Worm (Caenorhabditis elegans) whole organism, young adult: ENCODE data around the gene ZC250.4.

ENCODE experiments used
- B0261.1 ChIP-seq: sonication (generic microtip); optimal IDR thresholded peaks from 2 replicates; lab custom pipeline; 2016; ENCODE audit warnings: mild to moderate bottlenecking, missing genetic modification characterization, moderate library complexity, missing compliant biosample characterization
- B0336.3 ChIP-seq: fragments of 200-800 bp; sonication (Bioruptor generic); IDR thresholded peaks from 2 replicates; pipeline ENCODE4 v1.3.6; 2022; ENCODE audit warnings: missing genetic modification characterization, missing compliant biosample characterization
- F33H1.4 ChIP-seq: fragments of 200-800 bp; sonication (Bioruptor generic); IDR thresholded peaks from 2 replicates; pipeline ENCODE4 v1.3.6; 2022; ENCODE audit warnings: missing genetic modification reagents, missing genetic modification characterization, missing compliant biosample characterization
- K11D2.4 ChIP-seq: fragments of 200-800 bp; sonication (Bioruptor generic); IDR thresholded peaks from 2 replicates; pipeline ENCODE4 v1.3.6; 2022; ENCODE audit warnings: missing genetic modification reagents, missing genetic modification characterization, missing compliant biosample characterization
- T07F8.4 ChIP-seq: sonication (generic microtip); optimal IDR thresholded peaks from 2 replicates; lab custom pipeline; 2016; ENCODE audit warnings: mild to moderate bottlenecking, missing genetic modification characterization, moderate library complexity, missing compliant biosample characterization
- Y67H2A.10 ChIP-seq: fragments of 200-800 bp; sonication (Bioruptor generic); conservative IDR thresholded peaks from 2 replicates; pipeline ENCODE4 v1.3.6; 2022; ENCODE audit warnings: missing genetic modification reagents, missing genetic modification characterization, missing compliant biosample characterization
- Y79H2A.3 ChIP-seq: fragments of 200-800 bp; sonication (Bioruptor generic); conservative IDR thresholded peaks from 2 replicates; pipeline ENCODE4 v1.3.6; 2022; ENCODE audit warnings: missing genetic modification reagents, missing genetic modification characterization, missing compliant biosample characterization
- atf-7 ChIP-seq: sonication (generic microtip); optimal IDR thresholded peaks from 2 replicates; lab custom pipeline; 2017; ENCODE audit warnings: mild to moderate bottlenecking, missing genetic modification characterization, missing compliant biosample characterization
- attf-5 ChIP-seq: fragments of 200-800 bp; sonication (Bioruptor generic); optimal IDR thresholded peaks from 2 replicates; lab custom pipeline; 2018; ENCODE audit warnings: mild to moderate bottlenecking, missing genetic modification characterization, missing compliant biosample characterization
- cebp-1 ChIP-seq, 2 experiments: fragments of 200-800 bp in 1 of 2; sonication (Bioruptor generic) in 1 of 2; sonication (generic microtip) in 1 of 2; IDR thresholded peaks in 1 of 2; optimal IDR thresholded peaks in 1 of 2; 2 replicates each; pipeline versions ENCODE4 v1.3.6 to Lab custom; 2017 to 2022; ENCODE audit warnings: missing compliant biosample characterization in 2 of 2, missing genetic modification characterization in 2 of 2, mild to moderate bottlenecking in 1 of 2, missing genetic modification reagents in 1 of 2, moderate library complexity in 1 of 2
- ceh-79 ChIP-seq: sonication (generic microtip); optimal IDR thresholded peaks from 2 replicates; lab custom pipeline; 2017; ENCODE audit warnings: mild to moderate bottlenecking, missing genetic modification characterization, missing compliant biosample characterization
- ceh-91 ChIP-seq: fragments of 200-800 bp; sonication (Bioruptor generic); IDR thresholded peaks from 2 replicates; pipeline ENCODE4 v1.3.6; 2022; ENCODE audit warnings: missing genetic modification reagents, missing genetic modification characterization, missing compliant biosample characterization
- chd-7 ChIP-seq: sonication (generic microtip); optimal IDR thresholded peaks from 2 replicates; lab custom pipeline; 2016; ENCODE audit warnings: mild to moderate bottlenecking, missing genetic modification characterization, moderate library complexity, missing compliant biosample characterization
- die-1 ChIP-seq: sonication (generic microtip); optimal IDR thresholded peaks from 2 replicates; lab custom pipeline; 2016; ENCODE audit warnings: missing genotype, mild to moderate bottlenecking, missing genetic modification characterization, missing compliant biosample characterization
- dox-1 ChIP-seq: fragments of 200-800 bp; sonication (Bioruptor generic); IDR thresholded peaks from 2 replicates; pipeline ENCODE4 v1.3.6; 2022; ENCODE audit warnings: missing genetic modification reagents, missing genetic modification characterization, missing compliant biosample characterization
- efl-1 ChIP-seq: fragments of 150-350 bp; optimal IDR thresholded peaks from 2 replicates; lab custom pipeline; 2014; ENCODE audit warnings: missing biosample characterization, missing genetic modification reagents, missing genetic modification characterization
- fkh-3 ChIP-seq: sonication (generic microtip); optimal IDR thresholded peaks from 2 replicates; lab custom pipeline; 2016; ENCODE audit warnings: mild to moderate bottlenecking, missing genetic modification characterization, missing compliant biosample characterization
- hlh-26 ChIP-seq: fragments of 200-800 bp; sonication (Bioruptor generic); conservative IDR thresholded peaks from 2 replicates; pipeline ENCODE4 v1.3.6; 2022; ENCODE audit warnings: missing genetic modification reagents, missing genetic modification characterization, missing compliant biosample characterization
- hsf-1 ChIP-seq: fragments of 200-800 bp; sonication (Bioruptor generic); IDR thresholded peaks from 2 replicates; pipeline ENCODE4 v1.3.6; 2022; ENCODE audit warnings: missing genetic modification reagents, missing genetic modification characterization, missing compliant biosample characterization
- lin-26 ChIP-seq: fragments of 200-800 bp; sonication (Bioruptor generic); IDR thresholded peaks from 2 replicates; pipeline ENCODE4 v1.3.6; 2022; ENCODE audit warnings: missing genetic modification reagents, missing genetic modification characterization, missing compliant biosample characterization
- lin-40 ChIP-seq: sonication (generic microtip); optimal IDR thresholded peaks from 2 replicates; lab custom pipeline; 2016; ENCODE audit warnings: missing genetic modification characterization, mild to moderate bottlenecking, missing compliant biosample characterization, missing genotype, missing genetic modification reagents
- lsl-1 ChIP-seq: fragments of 200-800 bp; sonication (Bioruptor generic); optimal IDR thresholded peaks from 2 replicates; lab custom pipeline; 2018; ENCODE audit warnings: mild to moderate bottlenecking, missing genetic modification characterization, moderate library complexity, missing compliant biosample characterization
- madf-6 ChIP-seq: fragments of 200-800 bp; sonication (Bioruptor generic); IDR thresholded peaks from 2 replicates; pipeline ENCODE4 v1.3.6; 2022; ENCODE audit warnings: missing genetic modification reagents, missing genetic modification characterization, missing compliant biosample characterization
- mcd-1 ChIP-seq: fragments of 200-800 bp; sonication (Bioruptor generic); IDR thresholded peaks from 2 replicates; pipeline ENCODE4 v1.3.6; 2022; ENCODE audit warnings: missing genetic modification reagents, missing genetic modification characterization, missing compliant biosample characterization
- mel-28 ChIP-seq: sonication (generic microtip); optimal IDR thresholded peaks from 2 replicates; lab custom pipeline; 2016; ENCODE audit warnings: borderline replicate concordance, mild to moderate bottlenecking, missing genetic modification characterization, missing compliant biosample characterization
- nhr-80 ChIP-seq: sonication (generic microtip); optimal IDR thresholded peaks from 2 replicates; lab custom pipeline; 2016; ENCODE audit warnings: missing genetic modification characterization, missing compliant biosample characterization
- nhr-90 ChIP-seq: sonication (generic microtip); optimal IDR thresholded peaks from 2 replicates; lab custom pipeline; 2016; ENCODE audit warnings: missing genotype, mild to moderate bottlenecking, missing genetic modification characterization, missing compliant biosample characterization
- rcor-1 ChIP-seq: fragments of 200-800 bp; sonication (Bioruptor generic); IDR thresholded peaks from 2 replicates; pipeline ENCODE4 v1.3.6; 2022; ENCODE audit warnings: missing genetic modification reagents, missing genetic modification characterization, missing compliant biosample characterization
- repo-1 ChIP-seq: sonication (generic microtip); optimal IDR thresholded peaks from 2 replicates; lab custom pipeline; 2017; ENCODE audit warnings: mild to moderate bottlenecking, missing genetic modification characterization, missing compliant biosample characterization
- rpc-1 ChIP-seq, 2 experiments: fragments of 150-350 bp in 1 of 2; sonication (generic microtip) in 1 of 2; optimal IDR thresholded peaks; 2 replicates each; lab custom pipeline; 2014 to 2018; ENCODE audit warnings: missing biosample characterization in 1 of 2, missing genetic modification characterization in 1 of 2, missing genetic modification reagents in 1 of 2, missing genotype in 1 of 2
- snpc-1.3 ChIP-seq: sonication (generic microtip); optimal IDR thresholded peaks from 2 replicates; lab custom pipeline; 2017; ENCODE audit warnings: missing genetic modification characterization, mild to moderate bottlenecking, missing compliant biosample characterization, antibody characterized with exemption, moderate library complexity, missing genotype, missing genetic modification reagents; ENCODE audit not compliant: insufficient read depth
- somi-1 ChIP-seq: fragments of 200-800 bp; sonication (Bioruptor generic); optimal IDR thresholded peaks from 2 replicates; lab custom pipeline; 2018; ENCODE audit warnings: mild to moderate bottlenecking, missing genetic modification characterization, missing compliant biosample characterization
- tbp1 ChIP-seq: fragments of 200-800 bp; sonication (Bioruptor generic); optimal IDR thresholded peaks from 2 replicates; lab custom pipeline; 2018; ENCODE audit warnings: mild to moderate bottlenecking, missing genetic modification characterization, missing compliant biosample characterization
- tbx-9 ChIP-seq: sonication (generic microtip); optimal IDR thresholded peaks from 2 replicates; lab custom pipeline; 2016; ENCODE audit warnings: borderline replicate concordance, missing genetic modification characterization, inconsistent platforms, missing compliant biosample characterization
- unc-130 ChIP-seq: sonication (generic microtip); optimal IDR thresholded peaks from 2 replicates; lab custom pipeline; 2016; ENCODE audit warnings: missing genetic modification reagents, missing genetic modification characterization, missing compliant biosample characterization
- xnd-1 ChIP-seq: sonication (generic microtip); optimal IDR thresholded peaks from 2 replicates; lab custom pipeline; 2016; ENCODE audit warnings: missing genotype, missing genetic modification reagents, missing genetic modification characterization, missing compliant biosample characterization
- ztf-18 ChIP-seq: sonication (generic microtip); optimal IDR thresholded peaks from 2 replicates; lab custom pipeline; 2016; ENCODE audit warnings: missing genotype, mild to moderate bottlenecking, missing genetic modification characterization, missing compliant biosample characterization
- ztf-26 ChIP-seq: sonication (generic microtip); optimal IDR thresholded peaks from 2 replicates; lab custom pipeline; 2017; ENCODE audit warnings: missing genetic modification characterization, missing compliant biosample characterization
- ztf-3 ChIP-seq: fragments of 200-800 bp; sonication (Bioruptor generic); optimal IDR thresholded peaks from 2 replicates; lab custom pipeline; 2018; ENCODE audit warnings: mild to moderate bottlenecking, missing genetic modification characterization, missing compliant biosample characterization

Gene ZC250.4

DNA sequence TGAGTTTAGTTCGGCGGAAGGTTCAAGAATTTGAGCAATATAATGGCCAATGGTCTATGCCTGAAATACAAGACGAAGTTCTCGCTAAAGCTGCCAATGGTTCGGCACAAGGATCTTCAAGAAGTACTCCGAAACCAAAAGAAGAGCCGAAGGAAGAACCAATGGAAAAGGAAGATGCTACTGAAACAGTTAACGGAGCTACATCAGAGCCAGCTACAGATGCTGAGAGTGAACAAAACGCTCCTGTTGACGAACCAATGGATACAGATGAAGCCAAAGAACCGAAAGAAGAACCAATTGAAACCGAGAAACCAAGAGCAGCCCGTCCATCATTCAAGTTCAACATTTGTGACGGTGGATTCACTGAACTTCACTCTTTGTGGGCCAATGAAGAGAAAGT is 18.3 kb upstream of the ZC250.4 start (continued):
- no peak for TF ChIP-seq ceh-79 (tag; lab: Kevin White, UChicago)

ce11 chrV:5826592-5826991 is 13.7 kb upstream of the ZC250.4 start, which contains the start of gene let-418:
TSS of gene let-418 (plus strand) at chrV:5826833.
- TF ChIP-seq rcor-1 (GFP tag; lab: Robert Waterston, UW) = no peak
- TF ChIP-seq snpc-1.3 (tag; lab: Kevin White, UChicago) = no peak
- TF ChIP-seq chd-7 (tag; lab: Kevin White, UChicago) = no peak
- no peak for TF ChIP-seq Y67H2A.10
- TF ChIP-seq tbp1 (GFP tag; lab: Kevin White, UChicago) = no peak
- no peak for TF ChIP-seq mel-28 (tag; lab: Kevin White, UChicago)
- no peak for TF ChIP-seq dox-1
- TF ChIP-seq attf-5 (GFP tag; lab: Kevin White, UChicago) = no peak
- no peak for TF ChIP-seq hlh-26 (GFP tag; lab: Robert Waterston, UW)
- TF ChIP-seq ceh-79 (tag; lab: Kevin White, UChicago) = no peak
- TF ChIP-seq hsf-1 (GFP tag; lab: Robert Waterston, UW) = no peak
- TF ChIP-seq B0336.3 (GFP tag; lab: Robert Waterston, UW) = no peak
- TF ChIP-seq fkh-3 (tag; lab: Kevin White, UChicago) = no peak
- no peak for TF ChIP-seq repo-1 (tag; lab: Kevin White, UChicago)
- no peak for TF ChIP-seq lin-26 (GFP tag; lab: Robert Waterston, UW)

DNA sequence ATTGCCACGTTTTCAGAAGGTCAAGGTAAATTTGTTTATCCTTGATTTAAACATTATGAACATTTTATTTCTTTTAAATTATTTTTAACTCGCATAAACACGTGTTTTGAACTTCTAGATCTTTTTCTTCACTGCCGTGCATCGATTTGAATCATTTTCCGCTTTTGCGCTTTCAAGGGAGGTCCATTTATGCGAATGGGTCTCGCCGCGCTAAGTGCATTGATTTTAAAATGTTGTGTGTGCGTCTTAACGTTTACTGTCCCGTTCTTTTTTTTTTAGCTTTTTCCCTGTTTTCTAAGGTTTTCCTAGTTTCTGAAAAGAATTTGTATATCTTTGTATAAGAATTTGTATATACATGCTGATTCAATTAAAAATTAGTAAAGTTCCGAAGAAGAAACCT is 12.5 kb upstream of the ZC250.4 start:
- TF ChIP-seq ceh-91 (GFP tag; lab: Robert Waterston, UW) (0 out of 2 replicates have a peak, but pooled peaks have one; percentile 37), atf-7 (tag; lab: Kevin White, UChicago) (no peak), efl-1 (GFP tag; lab: Kevin White, UChicago) (peak; percentile 19), xnd-1 (tag; lab: Kevin White, UChicago) (no peak), F33H1.4 (GFP tag; lab: Robert Waterston, UW) (peak; percentile 74), ztf-18 (tag; lab: Kevin White, UChicago) (no peak), B0261.1 (tag; lab: Kevin White, UChicago) (no peak), lin-40 (tag; lab: Kevin White, UChicago) (no peak), Y79H2A.3 (GFP tag; lab: Robert Waterston, UW) (no peak), T07F8.4 (tag; lab: Kevin White, UChicago) (no peak), cebp-1 (GFP tag; IDR thresholded peaks at IDR 0.05; lab: Robert Waterston, UW) (no peak), cebp-1 (tag; optimal IDR thresholded peaks at IDR 0.05; lab: Kevin White, UChicago) (no peak), mcd-1 (GFP tag; lab: Robert Waterston, UW) (no peak), lsl-1 (GFP tag; lab: Kevin White, UChicago) (peak; percentile 55), madf-6 (GFP tag; lab: Robert Waterston, UW) (0 out of 2 replicates have a peak, but pooled peaks have one; percentile 10)

- TF ChIP-seq somi-1 (GFP tag; lab: Kevin White, UChicago) (peak; percentile 67), nhr-80 (tag; lab: Kevin White, UChicago) (peak; percentile 85), dox-1 (0 out of 2 replicates have a peak, but pooled peaks have one; percentile 16), ztf-26 (peak; percentile 62), cebp-1 (GFP tag; IDR thresholded peaks at IDR 0.05; lab: Robert Waterston, UW) (peak; percentile 61; the same call in 1 of the 2 replicates), cebp-1 (tag; optimal IDR thresholded peaks at IDR 0.05; lab: Kevin White, UChicago) (peak; percentile 87), unc-130 (GFP tag; lab: Kevin White, UChicago) (no peak), nhr-90 (tag; lab: Kevin White, UChicago) (no peak), die-1 (tag; lab: Kevin White, UChicago) (peak; percentile 14), hlh-26 (GFP tag; lab: Robert Waterston, UW) (no peak), lin-40 (tag; lab: Kevin White, UChicago) (peak; percentile 70), hsf-1 (GFP tag; lab: Robert Waterston, UW) (no peak), rpc-1 (optimal IDR thresholded peaks at IDR 0.05; lab: Kevin White, UChicago) (no peak), rpc-1 (tag; optimal IDR thresholded peaks at IDR 0.05; lab: Kevin White, UChicago) (no peak), tbx-9 (no peak), K11D2.4 (GFP tag; lab: Robert Waterston, UW) (0 out of 2 replicates have a peak, but pooled peaks have one; percentile 32), ztf-3 (no peak)
Observed at ce11 chrV:5822968-5823367, 10.0 kb upstream of the ZC250.4 start.
